Fruit fly (Drosophila melanogaster) whole organism, embryonic: ENCODE measurements around the gene CG7296.

Experiments used
- B-H1 ChIP-seq: fragments of 200-800 bp; sonication (Bioruptor generic); IDR thresholded peaks from 3 replicates; pipeline ENCODE4 v1.3.6; 2022; ENCODE audit warnings: missing biosample characterization, missing genetic modification characterization
- BEAF-32 ChIP-seq: fragments of 200-800 bp; sonication (Bioruptor generic); optimal IDR thresholded peaks from 3 replicates; lab custom pipeline; 2017; ENCODE audit warnings: missing biosample characterization, missing genetic modification characterization, mild to moderate bottlenecking, moderate library complexity, missing genetic modification reagents
- CG10979 ChIP-seq: fragments of 200-800 bp; sonication (Bioruptor generic); optimal IDR thresholded peaks from 2 replicates; lab custom pipeline; 2018; ENCODE audit warnings: missing biosample characterization, mild to moderate bottlenecking, missing genetic modification characterization, moderate library complexity
- CG11398 ChIP-seq: fragments of 200-800 bp; sonication (Bioruptor generic); optimal IDR thresholded peaks from 2 replicates; lab custom pipeline; 2016; ENCODE audit warnings: missing biosample characterization, missing genetic modification characterization
- CG13424 ChIP-seq: fragments of 200-800 bp; sonication (Bioruptor generic); optimal IDR thresholded peaks from 2 replicates; lab custom pipeline; 2019; ENCODE audit warnings: missing biosample characterization, mild to moderate bottlenecking, missing genetic modification characterization, moderate library complexity
- CG14860 ChIP-seq: fragments of 200-800 bp; sonication (Bioruptor generic); IDR thresholded peaks from 3 replicates; pipeline ENCODE4 v1.3.6; 2022; ENCODE audit warnings: missing biosample characterization, missing genetic modification characterization; ENCODE audit not compliant: partially characterized antibody
- CG1603 ChIP-seq: fragments of 200-800 bp; sonication (Bioruptor generic); optimal IDR thresholded peaks from 2 replicates; lab custom pipeline; 2019; ENCODE audit warnings: missing biosample characterization, mild to moderate bottlenecking, missing genetic modification characterization, moderate library complexity
- CG17829 ChIP-seq: fragments of 200-800 bp; optimal IDR thresholded peaks from 2 replicates; lab custom pipeline; 2019; ENCODE audit warnings: missing biosample characterization, mild to moderate bottlenecking, missing genetic modification characterization, moderate library complexity
- CG2116 ChIP-seq: fragments of 200-800 bp; sonication (Bioruptor generic); optimal IDR thresholded peaks from 3 replicates; lab custom pipeline; 2018; ENCODE audit warnings: missing biosample characterization, mild to moderate bottlenecking, missing genetic modification characterization
- CG33557 ChIP-seq: fragments of 200-800 bp; sonication (Bioruptor generic); optimal IDR thresholded peaks from 2 replicates; lab custom pipeline; 2019; ENCODE audit warnings: missing biosample characterization, mild to moderate bottlenecking, missing genetic modification characterization, moderate library complexity
- CG34422 ChIP-seq: fragments of 200-800 bp; sonication (Bioruptor generic); IDR thresholded peaks from 3 replicates; pipeline ENCODE4 v1.3.6; 2022; ENCODE audit warnings: missing biosample characterization, missing genetic modification characterization
- CG4282 ChIP-seq: fragments of 200-800 bp; sonication (Bioruptor generic); optimal IDR thresholded peaks from 2 replicates; lab custom pipeline; 2016; ENCODE audit warnings: missing biosample characterization, missing genetic modification characterization
- CG6683 ChIP-seq: fragments of 200-800 bp; sonication (Bioruptor generic); optimal IDR thresholded peaks from 2 replicates; lab custom pipeline; 2017; ENCODE audit warnings: missing biosample characterization, mild to moderate bottlenecking, missing genetic modification characterization, missing genetic modification reagents
- CG7271 ChIP-seq: fragments of 200-800 bp; sonication (Bioruptor generic); optimal IDR thresholded peaks from 2 replicates; lab custom pipeline; 2018; ENCODE audit warnings: missing biosample characterization, mild to moderate bottlenecking, missing genetic modification characterization, moderate library complexity
- CG8089 ChIP-seq: fragments of 200-800 bp; sonication (Bioruptor generic); optimal IDR thresholded peaks from 3 replicates; lab custom pipeline; 2016; ENCODE audit warnings: missing biosample characterization, missing genetic modification characterization
- Dad ChIP-seq: fragments of 200-800 bp; sonication (Bioruptor generic); optimal IDR thresholded peaks from 3 replicates; lab custom pipeline; 2016; ENCODE audit warnings: missing biosample characterization, missing genetic modification characterization
- Dfd ChIP-seq, 2 experiments: fragments of >200 bp; optimal IDR thresholded peaks; 2 replicates each; lab custom pipeline; 2017; ENCODE audit warnings: missing biosample characterization in 2 of 2, missing genetic modification characterization in 2 of 2
- Fer2 ChIP-seq: fragments of 200-800 bp; sonication (Bioruptor generic); optimal IDR thresholded peaks from 2 replicates; lab custom pipeline; 2018; ENCODE audit warnings: missing biosample characterization, mild to moderate bottlenecking, missing genetic modification characterization, moderate library complexity
- Hmr ChIP-seq: fragments of 200-800 bp; sonication (Bioruptor generic); optimal IDR thresholded peaks from 3 replicates; lab custom pipeline; 2017; ENCODE audit warnings: mild to moderate bottlenecking, missing biosample characterization, missing genetic modification reagents, missing genetic modification characterization
- MBD-R2 ChIP-seq: fragments of 200-800 bp; sonication (Bioruptor generic); IDR thresholded peaks from 2 replicates; pipeline ENCODE4 v1.3.6; 2022; ENCODE audit warnings: missing biosample characterization, missing genetic modification characterization
- Med ChIP-seq: fragments of 200-800 bp; sonication (Bioruptor generic); peaks from one replicate; lab custom pipeline; 2016; ENCODE audit warnings: missing biosample characterization, missing genetic modification characterization, mild to moderate bottlenecking, inconsistent platforms, moderate library complexity
- Myb ChIP-seq: fragments of 200-800 bp; sonication (Bioruptor generic); optimal IDR thresholded peaks from 2 replicates; lab custom pipeline; 2016; ENCODE audit warnings: missing biosample characterization, missing genetic modification characterization
- NFAT ChIP-seq: fragments of 200-800 bp; sonication (Bioruptor generic); IDR thresholded peaks from 2 replicates; pipeline ENCODE4 v1.3.6; 2022; ENCODE audit warnings: missing biosample characterization, missing genetic modification characterization
- Oaz ChIP-seq: fragments of 200-800 bp; sonication (Bioruptor generic); IDR thresholded peaks from 2 replicates; pipeline ENCODE4 v1.3.6; 2022; ENCODE audit warnings: missing biosample characterization, missing genetic modification characterization
- Oli ChIP-seq: fragments of 200-800 bp; sonication (Bioruptor generic); optimal IDR thresholded peaks from 2 replicates; lab custom pipeline; 2018; ENCODE audit warnings: missing biosample characterization, mild to moderate bottlenecking, missing genetic modification characterization, moderate library complexity
- PHDP ChIP-seq: fragments of 200-800 bp; sonication (Bioruptor generic); optimal IDR thresholded peaks from 3 replicates; lab custom pipeline; 2018; ENCODE audit warnings: missing biosample characterization, mild to moderate bottlenecking, missing genetic modification characterization, moderate library complexity
- Ravus ChIP-seq: fragments of 200-800 bp; sonication (Bioruptor generic); IDR thresholded peaks from 2 replicates; pipeline ENCODE4 v1.3.6; 2022; ENCODE audit warnings: missing biosample characterization, missing genetic modification characterization
- TFAM ChIP-seq: fragments of 200-800 bp; sonication (Bioruptor generic); optimal IDR thresholded peaks from 2 replicates; lab custom pipeline; 2017; ENCODE audit warnings: missing biosample characterization, missing genetic modification characterization, inconsistent platforms
- amos ChIP-seq: fragments of 200-800 bp; sonication (Bioruptor generic); IDR thresholded peaks from 2 replicates; pipeline ENCODE4 v1.3.6; 2022; ENCODE audit warnings: missing biosample characterization, missing genetic modification characterization; ENCODE audit not compliant: partially characterized antibody
- bsh ChIP-seq, 2 experiments: fragments of 200-800 bp; sonication (Bioruptor generic); optimal IDR thresholded peaks; 2 replicates each; lab custom pipeline; 2017 to 2018; ENCODE audit warnings: mild to moderate bottlenecking in 2 of 2, missing biosample characterization in 2 of 2, missing genetic modification characterization in 2 of 2, moderate library complexity in 1 of 2
- caup ChIP-seq: fragments of 200-800 bp; sonication (Bioruptor generic); optimal IDR thresholded peaks from 3 replicates; lab custom pipeline; 2017; ENCODE audit warnings: missing biosample characterization, mild to moderate bottlenecking, missing genetic modification characterization, moderate library complexity; ENCODE audit not compliant: severe bottlenecking
- chinmo ChIP-seq: fragments of 200-800 bp; sonication (Bioruptor generic); IDR thresholded peaks from 4 replicates; pipeline ENCODE4 v1.3.6; 2022; ENCODE audit warnings: missing biosample characterization, missing genetic modification characterization; ENCODE audit not compliant: partially characterized antibody
- dmrt99B ChIP-seq: fragments of 200-800 bp; sonication (Bioruptor generic); optimal IDR thresholded peaks from 2 replicates; lab custom pipeline; 2018; ENCODE audit warnings: missing biosample characterization, mild to moderate bottlenecking, missing genetic modification characterization, moderate library complexity
- fd3F ChIP-seq: fragments of 200-800 bp; sonication (Bioruptor generic); optimal IDR thresholded peaks from 2 replicates; lab custom pipeline; 2018; ENCODE audit warnings: missing biosample characterization, mild to moderate bottlenecking, missing genetic modification characterization, moderate library complexity
- hb ChIP-seq: fragments of 200-800 bp; sonication (Bioruptor generic); IDR thresholded peaks from 3 replicates; pipeline ENCODE4 v1.3.6; 2022; ENCODE audit warnings: missing biosample characterization, missing genetic modification characterization; ENCODE audit not compliant: partially characterized antibody
- her ChIP-seq: fragments of 200-800 bp; sonication (Bioruptor generic); optimal IDR thresholded peaks from 2 replicates; lab custom pipeline; 2016; ENCODE audit warnings: missing biosample characterization, missing genetic modification characterization
- ind ChIP-seq: fragments of 200-800 bp; sonication (Bioruptor generic); optimal IDR thresholded peaks from 3 replicates; lab custom pipeline; 2016; ENCODE audit warnings: missing biosample characterization, missing genetic modification characterization
- insv ChIP-seq, 2 experiments: fragments of 200-800 bp; sonication (Bioruptor generic); optimal IDR thresholded peaks; 3 replicates each; lab custom pipeline; 2016 to 2018; ENCODE audit warnings: missing biosample characterization in 2 of 2, missing genetic modification characterization in 2 of 2
- ken ChIP-seq: fragments of 200-800 bp; sonication (Bioruptor generic); IDR thresholded peaks from 3 replicates; pipeline ENCODE4 v1.3.6; 2022; ENCODE audit warnings: missing biosample characterization, missing genetic modification characterization
- luna ChIP-seq: fragments of 200-800 bp; sonication (Bioruptor generic); optimal IDR thresholded peaks from 2 replicates; lab custom pipeline; 2016; ENCODE audit warnings: missing biosample characterization, missing genetic modification characterization
- pan ChIP-seq, 4 experiments: fragments of >200 bp in 3 of 4; fragments of 200-800 bp in 1 of 4; sonication (Bioruptor generic) in 1 of 4; optimal IDR thresholded peaks in 3 of 4; IDR thresholded peaks in 1 of 4; 2 replicates each; pipeline versions ENCODE4 v1.3.6 to Lab custom; 2017 to 2022; ENCODE audit warnings: missing biosample characterization in 2 of 4, missing genetic modification characterization in 2 of 4, mixed read lengths in 1 of 4
- pnt ChIP-seq: fragments of 200-800 bp; sonication (Bioruptor generic); optimal IDR thresholded peaks from 3 replicates; lab custom pipeline; 2016; ENCODE audit warnings: missing biosample characterization, missing genetic modification characterization
- row ChIP-seq: fragments of 200-800 bp; sonication (Bioruptor generic); IDR thresholded peaks from 3 replicates; pipeline ENCODE4 v1.3.6; 2022; ENCODE audit warnings: missing biosample characterization, missing genetic modification characterization
- sc ChIP-seq, 3 experiments: fragments of >200 bp in 2 of 3; fragments of 200-800 bp in 1 of 3; sonication (Bioruptor generic) in 1 of 3; optimal IDR thresholded peaks; 2 replicates in 2 of 3; 3 replicates in 1 of 3; lab custom pipeline; 2017; ENCODE audit warnings: mild to moderate bottlenecking in 1 of 3, missing biosample characterization in 1 of 3, missing genetic modification characterization in 1 of 3, missing genetic modification reagents in 1 of 3
- sd ChIP-seq: fragments of 200-800 bp; sonication (Bioruptor generic); optimal IDR thresholded peaks from 3 replicates; lab custom pipeline; 2018; ENCODE audit warnings: missing biosample characterization, mild to moderate bottlenecking, missing genetic modification characterization, moderate library complexity
- unc-4 ChIP-seq: fragments of 200-800 bp; sonication (Bioruptor generic); IDR thresholded peaks from 2 replicates; pipeline ENCODE4 v1.3.6; 2022; ENCODE audit warnings: missing biosample characterization, missing genetic modification characterization; ENCODE audit not compliant: partially characterized antibody
- unpg ChIP-seq: fragments of 200-800 bp; sonication (Bioruptor generic); optimal IDR thresholded peaks from 3 replicates; lab custom pipeline; 2018; ENCODE audit warnings: missing biosample characterization, mild to moderate bottlenecking, missing genetic modification characterization, moderate library complexity
- zen ChIP-seq: fragments of 200-800 bp; sonication (Bioruptor generic); optimal IDR thresholded peaks from 3 replicates; lab custom pipeline; 2018; ENCODE audit warnings: missing biosample characterization, mild to moderate bottlenecking, missing genetic modification characterization, moderate library complexity

The CG7296 gene

dm6 chr2L:10735923-10736322, 49.1 kb upstream of the CG7296 start, which contains the start of gene Nup107 (continued):
- TF ChIP-seq ken (GFP tag; lab: Robert Waterston, UW) = peak; percentile 37; the same call in 1 of the 3 replicates
- no peak for TF ChIP-seq Oaz (GFP tag; lab: Robert Waterston, UW)
- TF ChIP-seq hb (GFP tag; lab: Robert Waterston, UW) = no peak
- peak; percentile 77 for TF ChIP-seq row
- no peak for TF ChIP-seq luna (GFP tag; lab: Kevin White, UChicago)
- TF ChIP-seq PHDP (tag; lab: Kevin White, UChicago) = peak; percentile 4
- TF ChIP-seq fd3F (GFP tag; lab: Kevin White, UChicago) = no peak
- TF ChIP-seq NFAT (GFP tag; lab: Robert Waterston, UW) = 0 out of 2 replicates have a peak, but pooled peaks have one; percentile 7
- peak; percentile 19 for TF ChIP-seq CG2116
- no peak for TF ChIP-seq Hmr (GFP tag; lab: Kevin White, UChicago)
- TF ChIP-seq Dad (GFP tag; lab: Kevin White, UChicago) = no peak
- TF ChIP-seq CG10979 (tag; lab: Kevin White, UChicago) = peak; percentile 11
- TF ChIP-seq unpg (GFP tag; lab: Kevin White, UChicago) = peak; percentile 8
- TF ChIP-seq B-H1 (GFP tag; lab: Robert Waterston, UW) = no peak
- no peak for TF ChIP-seq sd (tag; lab: Kevin White, UChicago)
- TF ChIP-seq CG11398 (GFP tag; lab: Kevin White, UChicago) = no peak
- TF ChIP-seq Oli = no peak
- no peak for TF ChIP-seq ind (GFP tag; lab: Kevin White, UChicago)
- peak; percentile 8 for TF ChIP-seq her (GFP tag; lab: Kevin White, UChicago)
- peak; percentile 40 for TF ChIP-seq BEAF-32
- TF ChIP-seq Med (GFP tag; lab: Kevin White, UChicago) = peak; percentile 72
- no peak for TF ChIP-seq caup (GFP tag; lab: Kevin White, UChicago)
- TF ChIP-seq unc-4 (GFP tag; lab: Robert Waterston, UW) = 0 out of 2 replicates have a peak, but pooled peaks have one; percentile 34
- no peak for TF ChIP-seq CG33557 (GFP tag; lab: Kevin White, UChicago)
- TF ChIP-seq Ravus (GFP tag; lab: Robert Waterston, UW) = no peak
- TF ChIP-seq amos (GFP tag; lab: Robert Waterston, UW) = peak; percentile 28; the same call in 1 of the 2 replicates
- TF ChIP-seq MBD-R2 (GFP tag; lab: Robert Waterston, UW) = peak; percentile 85
- no peak for TF ChIP-seq CG8089 (GFP tag; lab: Kevin White, UChicago)
- TF ChIP-seq bsh (GFP tag; optimal IDR thresholded peaks at IDR 0.05; lab: Kevin White, UChicago) = peak in 1 of 2 experiments; percentile 13
- no peak for TF ChIP-seq dmrt99B (tag; lab: Kevin White, UChicago)
- no peak for TF ChIP-seq TFAM (GFP tag; lab: Kevin White, UChicago)
- no peak for TF ChIP-seq CG4282 (GFP tag; lab: Kevin White, UChicago)
- TF ChIP-seq Fer2 (tag; lab: Kevin White, UChicago) = no peak
- TF ChIP-seq CG6683 = no peak
- TF ChIP-seq CG14860 = no peak
- peak; percentile 39 for TF ChIP-seq zen
- TF ChIP-seq Dfd (GFP tag; optimal IDR thresholded peaks at IDR 0.05; lab: Kevin White, UChicago) = no peak
- peak; percentile 42 for TF ChIP-seq CG13424
- TF ChIP-seq pan (optimal IDR thresholded peaks at IDR 0.05; lab: Kevin White, UChicago) = no peak
- TF ChIP-seq pan (GFP tag; optimal IDR thresholded peaks at IDR 0.05 in 1 of 2, IDR thresholded peaks at IDR 0.05 in 1 of 2) = peak in 1 of 2 experiments; percentile 9
- peak; percentile 81 for TF ChIP-seq CG1603 (tag; lab: Kevin White, UChicago)
- peak; percentile 8 for TF ChIP-seq pnt (GFP tag; lab: Kevin White, UChicago)
- TF ChIP-seq Myb (GFP tag; lab: Kevin White, UChicago) = peak; percentile 18
- TF ChIP-seq insv (GFP tag; optimal IDR thresholded peaks at IDR 0.05; lab: Kevin White, UChicago) = no peak
- TF ChIP-seq CG7271 (tag; lab: Kevin White, UChicago) = no peak
- TF ChIP-seq CG17829 (tag; lab: Kevin White, UChicago) = peak; percentile 40
- TF ChIP-seq chinmo (GFP tag; lab: Robert Waterston, UW) = no peak
- TF ChIP-seq sc (optimal IDR thresholded peaks at IDR 0.05; lab: Kevin White, UChicago) = no peak
- TF ChIP-seq sc (GFP tag; optimal IDR thresholded peaks at IDR 0.05; lab: Kevin White, UChicago) = no peak
- peak; percentile 43; the same call in 1 of the 3 replicates for TF ChIP-seq CG34422 (GFP tag; lab: Robert Waterston, UW)
